Worm (Caenorhabditis elegans) whole organism, L4/young adult: ENCODE measurements around the gene Y82E9BR.18.

ENCODE experiments used
- W03F9.2 ChIP-seq: fragments of 150-350 bp; optimal IDR thresholded peaks from 2 replicates; lab custom pipeline; 2014; ENCODE audit warnings: missing biosample characterization, missing genetic modification characterization
- dao-5 ChIP-seq: sonication (generic microtip); optimal IDR thresholded peaks from 2 replicates; lab custom pipeline; 2016; ENCODE audit warnings: missing genotype, missing genetic modification characterization, moderate library complexity, missing compliant biosample characterization
- him-1 ChIP-seq: sonication (generic microtip); optimal IDR thresholded peaks from 2 replicates; lab custom pipeline; 2016; ENCODE audit warnings: missing genotype, missing genetic modification reagents, missing genetic modification characterization, missing compliant biosample characterization

DNA sequence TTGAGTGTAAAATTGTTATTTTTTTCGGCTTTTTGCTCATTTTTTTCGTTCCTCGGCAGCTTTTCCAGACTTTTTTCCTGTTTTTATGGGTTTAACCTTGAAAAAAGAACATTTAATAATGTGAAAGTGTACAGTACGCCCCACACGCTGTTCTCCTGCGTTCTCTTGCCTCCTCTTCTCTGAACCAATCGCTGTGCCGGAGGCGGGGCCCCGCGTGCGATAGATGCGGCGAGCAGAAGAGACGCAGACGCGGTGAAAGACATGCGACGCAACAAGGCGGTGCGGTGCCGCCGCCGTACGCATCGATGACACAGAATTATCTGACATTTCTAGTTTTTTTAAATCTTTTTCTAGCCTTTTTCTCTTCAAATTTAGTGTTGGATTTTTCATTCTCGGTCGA lies 46.6 kb downstream of the Y82E9BR.18 start:
- TF ChIP-seq him-1 (tag; lab: Kevin White, UChicago), result no peak
- no peak for TF ChIP-seq dao-5 (tag; lab: Kevin White, UChicago)
- TF ChIP-seq W03F9.2, result no peak
